Worm (Caenorhabditis elegans) whole organism, late embryonic: Measurements from ENCODE around the gene T05C7.7.

Experiments used
- C08G9.2 ChIP-seq: sonication (generic microtip); optimal IDR thresholded peaks from 2 replicates; lab custom pipeline; 2016; ENCODE audit warnings: mild to moderate bottlenecking, missing genetic modification characterization, moderate library complexity, missing compliant biosample characterization
- K02D7.2 ChIP-seq: sonication (generic microtip); optimal IDR thresholded peaks from 2 replicates; lab custom pipeline; 2017; ENCODE audit warnings: mild to moderate bottlenecking, missing genetic modification characterization, missing compliant biosample characterization
- Y22D7AL.16 ChIP-seq: sonication (generic microtip); optimal IDR thresholded peaks from 2 replicates; lab custom pipeline; 2016; ENCODE audit warnings: missing genetic modification characterization, missing compliant biosample characterization
- ahr-1 ChIP-seq: sonication (generic microtip); optimal IDR thresholded peaks from 2 replicates; lab custom pipeline; 2016; ENCODE audit warnings: missing genetic modification characterization, missing compliant biosample characterization
- ama-1 ChIP-seq: fragments of 150-350 bp; optimal IDR thresholded peaks from 2 replicates; lab custom pipeline; 2014
- ceh-14 ChIP-seq: sonication (generic microtip); optimal IDR thresholded peaks from 2 replicates; lab custom pipeline; 2016; ENCODE audit warnings: missing genotype, missing genetic modification characterization, missing compliant biosample characterization
- ceh-18 ChIP-seq: sonication (generic microtip); optimal IDR thresholded peaks from 2 replicates; lab custom pipeline; 2016; ENCODE audit warnings: missing genetic modification characterization, missing compliant biosample characterization
- ceh-24 ChIP-seq: sonication (generic microtip); optimal IDR thresholded peaks from 2 replicates; lab custom pipeline; 2016; ENCODE audit warnings: mild to moderate bottlenecking, missing genetic modification characterization, missing compliant biosample characterization
- ceh-30 ChIP-seq: fragments of 150-350 bp; optimal IDR thresholded peaks from 2 replicates; lab custom pipeline; 2014; ENCODE audit warnings: missing biosample characterization, missing genetic modification characterization
- ceh-48 ChIP-seq: sonication (generic microtip); optimal IDR thresholded peaks from 2 replicates; lab custom pipeline; 2016; ENCODE audit warnings: missing genetic modification characterization, inconsistent platforms, missing compliant biosample characterization
- ceh-6 ChIP-seq: fragments of 200-800 bp; sonication (Bioruptor generic); optimal IDR thresholded peaks from 2 replicates; lab custom pipeline; 2018; ENCODE audit warnings: mild to moderate bottlenecking, missing genetic modification characterization, missing compliant biosample characterization
- ceh-9 ChIP-seq: sonication (generic microtip); optimal IDR thresholded peaks from 2 replicates; lab custom pipeline; 2016; ENCODE audit warnings: mild to moderate bottlenecking, missing genetic modification characterization, inconsistent platforms, missing compliant biosample characterization
- che-1 ChIP-seq: sonication (generic microtip); optimal IDR thresholded peaks from 2 replicates; lab custom pipeline; 2016; ENCODE audit warnings: mild to moderate bottlenecking, missing genetic modification characterization, missing compliant biosample characterization
- dmd-4 ChIP-seq: sonication (generic microtip); optimal IDR thresholded peaks from 2 replicates; lab custom pipeline; 2016; ENCODE audit warnings: borderline replicate concordance, missing genetic modification characterization, missing compliant biosample characterization
- dve-1 ChIP-seq: sonication (generic microtip); optimal IDR thresholded peaks from 2 replicates; lab custom pipeline; 2017; ENCODE audit warnings: antibody characterized with exemption, mild to moderate bottlenecking, missing genetic modification characterization, missing compliant biosample characterization
- elt-2 ChIP-seq: sonication (generic microtip); optimal IDR thresholded peaks from 2 replicates; lab custom pipeline; 2016; ENCODE audit warnings: missing genetic modification reagents, missing genetic modification characterization, missing compliant biosample characterization
- eyg-1 ChIP-seq: sonication (generic microtip); optimal IDR thresholded peaks from 2 replicates; lab custom pipeline; 2016; ENCODE audit warnings: missing genotype, missing genetic modification characterization, missing compliant biosample characterization
- fax-1 ChIP-seq: sonication (generic microtip); optimal IDR thresholded peaks from 2 replicates; lab custom pipeline; 2016; ENCODE audit warnings: missing genotype, missing genetic modification characterization, missing compliant biosample characterization
- fkh-6 ChIP-seq: sonication (generic microtip); optimal IDR thresholded peaks from 2 replicates; lab custom pipeline; 2016; ENCODE audit warnings: missing genetic modification characterization, missing compliant biosample characterization
- hlh-13 ChIP-seq: fragments of 200-800 bp; sonication (Bioruptor generic); optimal IDR thresholded peaks from 2 replicates; lab custom pipeline; 2018; ENCODE audit warnings: mild to moderate bottlenecking, missing genetic modification characterization, missing compliant biosample characterization
- hlh-15 ChIP-seq: sonication (generic microtip); optimal IDR thresholded peaks from 2 replicates; lab custom pipeline; 2016; ENCODE audit warnings: missing genetic modification characterization, missing compliant biosample characterization
- hlh-30 ChIP-seq: sonication (generic microtip); optimal IDR thresholded peaks from 2 replicates; lab custom pipeline; 2017; ENCODE audit warnings: antibody characterized with exemption, missing genetic modification characterization, missing compliant biosample characterization; ENCODE audit not compliant: insufficient read depth
- hlh-6 ChIP-seq: sonication (generic microtip); optimal IDR thresholded peaks from 2 replicates; lab custom pipeline; 2016; ENCODE audit warnings: missing genotype, missing genetic modification characterization, missing compliant biosample characterization
- hlh-8 ChIP-seq: sonication (generic microtip); optimal IDR thresholded peaks from 2 replicates; lab custom pipeline; 2016; ENCODE audit warnings: missing genotype, missing genetic modification characterization, missing compliant biosample characterization
- lim-6 ChIP-seq: sonication (generic microtip); optimal IDR thresholded peaks from 2 replicates; lab custom pipeline; 2016; ENCODE audit warnings: missing genetic modification characterization, missing compliant biosample characterization
- lin-11 ChIP-seq: fragments of 200-800 bp; sonication (Bioruptor generic); optimal IDR thresholded peaks from 2 replicates; lab custom pipeline; 2018; ENCODE audit warnings: mild to moderate bottlenecking, missing genetic modification characterization, missing compliant biosample characterization
- odd-2 ChIP-seq: sonication (generic microtip); optimal IDR thresholded peaks from 2 replicates; lab custom pipeline; 2017; ENCODE audit warnings: antibody characterized with exemption, mild to moderate bottlenecking, missing genetic modification characterization, missing compliant biosample characterization
- pag-3 ChIP-seq: sonication (generic microtip); optimal IDR thresholded peaks from 2 replicates; lab custom pipeline; 2016; ENCODE audit warnings: missing compliant biosample characterization, missing genetic modification characterization, borderline replicate concordance
- pat-9 ChIP-seq: fragments of 200-800 bp; sonication (Bioruptor generic); optimal IDR thresholded peaks from 2 replicates; lab custom pipeline; 2018; ENCODE audit warnings: mild to moderate bottlenecking, missing genetic modification characterization, moderate library complexity, missing compliant biosample characterization
- pax-1 ChIP-seq: fragments of 150-350 bp; optimal IDR thresholded peaks from 2 replicates; lab custom pipeline; 2014; ENCODE audit warnings: missing biosample characterization, missing genetic modification characterization
- pha-4 ChIP-seq: fragments of 150-350 bp; optimal IDR thresholded peaks from 2 replicates; lab custom pipeline; 2018; ENCODE audit warnings: missing biosample characterization, missing genetic modification reagents, missing genetic modification characterization
- pros-1 ChIP-seq: fragments of 150-350 bp; optimal IDR thresholded peaks from 2 replicates; lab custom pipeline; 2014; ENCODE audit warnings: missing biosample characterization, missing genetic modification reagents, missing genetic modification characterization
- sox-2 ChIP-seq: fragments of 200-800 bp; sonication (Bioruptor generic); IDR thresholded peaks from 2 replicates; pipeline ENCODE4 v1.3.6; 2022; ENCODE audit warnings: missing genetic modification reagents, missing genetic modification characterization, missing compliant biosample characterization
- sox-4 ChIP-seq: sonication (generic microtip); optimal IDR thresholded peaks from 2 replicates; lab custom pipeline; 2017; ENCODE audit warnings: mild to moderate bottlenecking, missing genetic modification characterization, inconsistent platforms, missing compliant biosample characterization
- tbx-2 ChIP-seq: sonication (generic microtip); optimal IDR thresholded peaks from 2 replicates; lab custom pipeline; 2016; ENCODE audit warnings: missing genetic modification characterization, missing compliant biosample characterization
- unc-3 ChIP-seq, 2 experiments: fragments of 200-800 bp in 1 of 2; sonication (Bioruptor generic) in 1 of 2; sonication (generic microtip) in 1 of 2; conservative IDR thresholded peaks in 1 of 2; optimal IDR thresholded peaks in 1 of 2; 2 replicates each; pipeline versions ENCODE4 v1.3.6 to Lab custom; 2016 to 2022; ENCODE audit warnings: missing compliant biosample characterization in 2 of 2, missing genetic modification characterization in 2 of 2, missing genetic modification reagents in 1 of 2
- unc-42 ChIP-seq: sonication (generic microtip); optimal IDR thresholded peaks from 2 replicates; lab custom pipeline; 2016; ENCODE audit warnings: missing genotype, missing genetic modification characterization, missing compliant biosample characterization
- unc-86 ChIP-seq: sonication (generic microtip); optimal IDR thresholded peaks from 2 replicates; lab custom pipeline; 2016; ENCODE audit warnings: missing genetic modification characterization, missing compliant biosample characterization
- zip-5 ChIP-seq: sonication (generic microtip); optimal IDR thresholded peaks from 2 replicates; lab custom pipeline; 2016; ENCODE audit warnings: missing genetic modification characterization, missing compliant biosample characterization

Gene T05C7.7

DNA sequence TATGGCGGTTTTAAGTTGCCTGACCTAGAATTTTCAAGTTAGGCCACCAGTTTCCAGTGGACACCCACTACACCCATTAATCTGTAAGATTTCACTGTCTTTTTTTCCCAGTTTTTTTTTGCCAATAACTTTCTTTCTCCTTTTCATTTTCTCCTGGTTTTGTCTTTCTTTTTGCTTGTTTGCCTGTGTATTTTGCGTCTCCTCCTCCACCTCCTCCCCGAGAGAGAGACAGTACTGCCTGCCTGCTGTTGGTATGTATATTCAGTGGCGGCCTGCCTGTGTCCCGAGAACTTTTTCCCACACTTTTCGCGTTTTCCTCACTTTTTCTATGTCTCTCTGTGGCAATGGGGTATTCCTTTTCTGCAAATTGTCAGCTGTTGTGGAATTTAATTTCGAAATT is 19.9 kb downstream of the T05C7.7 start:
- TF ChIP-seq ceh-30 (tag; lab: Kevin White, UChicago): no peak
- no peak for TF ChIP-seq fax-1 (tag; lab: Kevin White, UChicago)
- no peak for TF ChIP-seq unc-86
- TF ChIP-seq unc-3 (GFP tag; conservative IDR thresholded peaks at IDR 0.05; lab: Robert Waterston, UW): no peak
- TF ChIP-seq unc-3 (tag; optimal IDR thresholded peaks at IDR 0.05; lab: Kevin White, UChicago): no peak
- TF ChIP-seq dmd-4 (tag; lab: Kevin White, UChicago): no peak
- TF ChIP-seq hlh-6 (tag; lab: Kevin White, UChicago): no peak
- no peak for TF ChIP-seq sox-2 (GFP tag; lab: Robert Waterston, UW)
- TF ChIP-seq hlh-30 (tag; lab: Kevin White, UChicago): no peak
- TF ChIP-seq K02D7.2 (tag; lab: Kevin White, UChicago): no peak
- TF ChIP-seq hlh-13 (GFP tag; lab: Kevin White, UChicago): no peak
- TF ChIP-seq sox-4 (tag; lab: Kevin White, UChicago): no peak
- no peak for TF ChIP-seq pha-4 (tag; lab: Kevin White, UChicago)
- TF ChIP-seq eyg-1 (tag; lab: Kevin White, UChicago): no peak
- no peak for TF ChIP-seq dve-1 (tag; lab: Kevin White, UChicago)
- TF ChIP-seq ceh-48 (tag; lab: Kevin White, UChicago): no peak
- no peak for TF ChIP-seq pax-1 (tag; lab: Kevin White, UChicago)
- no peak for TF ChIP-seq ceh-18

DNA sequence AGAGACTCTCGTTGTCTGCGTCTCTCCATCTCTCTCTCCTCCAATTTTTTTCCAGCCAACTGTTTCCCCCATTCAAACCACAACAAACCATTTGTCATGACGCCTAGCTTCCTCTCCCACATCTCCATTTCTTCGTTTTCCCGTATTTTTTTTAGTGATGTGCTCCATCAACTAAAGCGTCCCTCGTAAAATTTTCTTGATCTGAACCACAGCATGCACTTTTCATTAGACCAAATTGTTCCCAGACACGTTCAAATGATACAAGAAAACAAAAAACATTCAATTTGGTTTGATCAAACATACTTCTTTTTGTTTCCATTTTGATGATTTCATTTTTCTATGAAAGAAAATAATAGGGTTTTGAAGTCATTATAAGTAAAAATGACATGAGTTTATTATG is 20.8 kb downstream of the T05C7.7 start:
- no peak for TF ChIP-seq ceh-30 (tag; lab: Kevin White, UChicago)
- no peak for TF ChIP-seq unc-42 (tag; lab: Kevin White, UChicago)
- no peak for TF ChIP-seq pat-9 (tag; lab: Kevin White, UChicago)
- TF ChIP-seq odd-2 (tag; lab: Kevin White, UChicago): no peak
- TF ChIP-seq ceh-9 (tag; lab: Kevin White, UChicago): no peak
- TF ChIP-seq ahr-1 (tag; lab: Kevin White, UChicago): no peak
- TF ChIP-seq elt-2 (tag; lab: Kevin White, UChicago): no peak

DNA sequence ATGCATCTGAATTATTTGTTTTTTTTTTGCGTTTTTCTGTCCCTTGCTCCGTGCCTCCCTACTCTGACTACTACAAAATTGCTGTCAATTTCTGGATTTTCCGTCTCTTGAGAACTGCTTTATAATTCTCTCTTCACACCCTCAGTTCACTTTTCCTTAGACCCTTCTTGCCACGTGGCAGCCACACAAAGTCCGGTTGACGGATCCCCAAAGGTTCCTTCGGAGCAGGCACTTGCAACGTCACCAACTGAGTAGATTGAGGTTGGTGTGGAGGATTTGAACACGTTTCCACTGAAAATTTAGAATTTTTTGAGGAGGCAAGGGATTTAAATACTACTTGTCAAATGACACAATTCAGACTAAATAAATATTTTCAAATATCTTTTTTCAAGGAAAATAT is 25.2 kb downstream of the T05C7.7 start:
- TF ChIP-seq zip-5 (tag; lab: Kevin White, UChicago): no peak
- no peak for TF ChIP-seq eyg-1 (tag; lab: Kevin White, UChicago)
- TF ChIP-seq C08G9.2 (tag; lab: Kevin White, UChicago): no peak
- TF ChIP-seq pag-3 (tag; lab: Kevin White, UChicago): no peak
- TF ChIP-seq hlh-6 (tag; lab: Kevin White, UChicago): no peak
- no peak for TF ChIP-seq pros-1
- no peak for TF ChIP-seq lim-6 (tag; lab: Kevin White, UChicago)
- no peak for TF ChIP-seq ama-1 (lab: Kevin White, UChicago)
- no peak for TF ChIP-seq pax-1 (tag; lab: Kevin White, UChicago)
- no peak for TF ChIP-seq hlh-8 (tag; lab: Kevin White, UChicago)
- no peak for TF ChIP-seq ceh-48 (tag; lab: Kevin White, UChicago)
- TF ChIP-seq, all 69 proteins: peak for 0

DNA sequence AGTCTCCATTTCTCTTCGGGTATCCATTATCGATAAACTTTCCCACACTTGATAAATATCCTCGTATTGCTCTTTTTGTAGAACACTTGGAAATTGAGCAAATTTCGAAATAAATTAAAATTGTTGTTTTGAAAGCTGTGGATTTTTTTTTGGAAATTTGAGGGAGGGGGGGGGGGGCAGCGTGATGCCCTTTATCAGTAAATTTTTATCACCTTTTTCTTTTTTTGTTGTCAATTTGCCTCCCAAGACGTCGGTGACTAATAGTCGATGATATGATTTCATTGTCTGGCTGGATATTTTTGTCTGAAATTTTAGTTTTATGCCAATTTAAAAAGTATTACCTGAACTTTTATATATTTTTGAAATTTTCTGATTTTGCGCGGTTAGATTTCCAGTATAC is 28.4 kb downstream of the T05C7.7 start, which contains the start of gene scl-23:
Gene scl-23 (minus strand): TSS at position 101 of the 400 bp plus-strand sequence.
- TF ChIP-seq dve-1 (tag; lab: Kevin White, UChicago) (no peak), elt-2 (tag; lab: Kevin White, UChicago) (peak; percentile 57)

DNA sequence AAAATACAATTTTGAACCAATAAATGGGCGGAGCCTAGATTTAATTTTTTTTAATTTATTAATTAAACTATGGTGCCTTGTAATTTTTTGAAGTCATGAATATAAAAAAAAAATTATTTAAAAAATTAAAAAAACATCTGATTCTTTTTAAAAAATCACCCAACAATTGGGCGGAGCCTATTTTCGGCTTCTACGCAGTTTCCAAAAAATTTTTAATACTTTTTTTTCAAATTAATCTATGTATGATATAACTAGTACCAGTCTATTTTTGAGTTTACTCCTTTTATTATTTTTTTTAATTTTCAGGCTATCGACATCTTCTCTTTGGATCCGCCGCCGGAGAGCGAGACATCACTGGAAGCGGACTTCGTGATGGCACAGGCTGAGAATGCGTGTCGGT is 30.1 kb downstream of the T05C7.7 start, which contains the start of gene tpa-1:
Gene tpa-1 (plus strand): TSS at position 301 of the 400 bp plus-strand sequence.
- no peak for TF ChIP-seq fkh-6
- TF ChIP-seq ceh-24 (tag; lab: Kevin White, UChicago): no peak
- TF ChIP-seq ceh-6 (GFP tag; lab: Kevin White, UChicago): no peak
- TF ChIP-seq pag-3 (tag; lab: Kevin White, UChicago): no peak
- TF ChIP-seq unc-86: no peak
- no peak for TF ChIP-seq che-1 (tag; lab: Kevin White, UChicago)
- no peak for TF ChIP-seq pha-4 (tag; lab: Kevin White, UChicago)
- TF ChIP-seq pat-9 (tag; lab: Kevin White, UChicago): no peak
- no peak for TF ChIP-seq Y22D7AL.16 (tag; lab: Kevin White, UChicago)
- no peak for TF ChIP-seq ceh-14 (tag; lab: Kevin White, UChicago)
- no peak for TF ChIP-seq hlh-15 (tag; lab: Kevin White, UChicago)
- no peak for TF ChIP-seq lin-11 (tag; lab: Kevin White, UChicago)
- no peak for TF ChIP-seq tbx-2 (tag; lab: Kevin White, UChicago)
